Fruit fly (Drosophila melanogaster) whole organism, pupa: Measurements from ENCODE around the gene PGRP-SB2.

Experiments used
- CG10348 ChIP-seq: fragments of 200-800 bp; sonication (Bioruptor generic); IDR thresholded peaks from 2 replicates; pipeline ENCODE4 v1.3.6; 2022; ENCODE audit warnings: missing biosample characterization, missing genetic modification characterization
- CG12605 ChIP-seq: fragments of 200-800 bp; sonication (Bioruptor generic); IDR thresholded peaks from 2 replicates; pipeline ENCODE4 v1.3.6; 2022; ENCODE audit warnings: missing biosample characterization, missing genetic modification characterization
- CG13204 ChIP-seq: fragments of 200-800 bp; sonication (Bioruptor generic); optimal IDR thresholded peaks from 2 replicates; lab custom pipeline; 2018; ENCODE audit warnings: missing biosample characterization, mild to moderate bottlenecking, missing genetic modification characterization, moderate library complexity
- CG14655 ChIP-seq: fragments of 200-800 bp; sonication (Bioruptor generic); optimal IDR thresholded peaks from 3 replicates; lab custom pipeline; 2017; ENCODE audit warnings: mild to moderate bottlenecking, missing biosample characterization, missing genetic modification reagents, missing genetic modification characterization
- CG15710 ChIP-seq: fragments of 200-800 bp; sonication (Bioruptor generic); optimal IDR thresholded peaks from 2 replicates; lab custom pipeline; 2018; ENCODE audit warnings: missing biosample characterization, mild to moderate bottlenecking, missing genetic modification characterization, moderate library complexity
- CG17806 ChIP-seq: fragments of 200-800 bp; sonication (Bioruptor generic); optimal IDR thresholded peaks from 2 replicates; lab custom pipeline; 2018; ENCODE audit warnings: missing biosample characterization, mild to moderate bottlenecking, missing genetic modification characterization, moderate library complexity
- CG32121 ChIP-seq: fragments of 200-800 bp; sonication (Bioruptor generic); IDR thresholded peaks from 2 replicates; pipeline ENCODE4 v1.3.6; 2022; ENCODE audit warnings: missing biosample characterization, missing genetic modification characterization
- CG34367 ChIP-seq: fragments of 200-800 bp; sonication (Bioruptor generic); optimal IDR thresholded peaks from 2 replicates; lab custom pipeline; 2018; ENCODE audit warnings: missing biosample characterization, mild to moderate bottlenecking, missing genetic modification characterization
- CG4496 ChIP-seq: fragments of 200-800 bp; sonication (Bioruptor generic); IDR thresholded peaks from 3 replicates; pipeline ENCODE4 v1.3.6; 2022; ENCODE audit warnings: missing biosample characterization, missing genetic modification characterization
- CG8159 ChIP-seq: fragments of 200-800 bp; sonication (Bioruptor generic); optimal IDR thresholded peaks from 3 replicates; lab custom pipeline; 2018; ENCODE audit warnings: missing biosample characterization, mild to moderate bottlenecking, missing genetic modification characterization, moderate library complexity
- CG8301 ChIP-seq: fragments of 200-800 bp; sonication (Bioruptor generic); optimal IDR thresholded peaks from 2 replicates; lab custom pipeline; 2018; ENCODE audit warnings: missing biosample characterization, mild to moderate bottlenecking, missing genetic modification characterization
- CG9948 ChIP-seq: fragments of 200-800 bp; sonication (Bioruptor generic); optimal IDR thresholded peaks from 2 replicates; lab custom pipeline; 2018; ENCODE audit warnings: missing biosample characterization, mild to moderate bottlenecking, missing genetic modification characterization, moderate library complexity
- D1 ChIP-seq: fragments of 200-800 bp; sonication (Bioruptor generic); optimal IDR thresholded peaks from 2 replicates; lab custom pipeline; 2018; ENCODE audit warnings: missing biosample characterization, mild to moderate bottlenecking, missing genetic modification characterization, moderate library complexity
- EcR ChIP-seq: fragments of 200-800 bp; sonication (Bioruptor generic); optimal IDR thresholded peaks from 3 replicates; lab custom pipeline; 2019; ENCODE audit warnings: missing biosample characterization, missing genetic modification characterization, mild to moderate bottlenecking, moderate library complexity, missing genetic modification reagents
- Ets98B ChIP-seq: fragments of 200-800 bp; sonication (Bioruptor generic); IDR thresholded peaks from 2 replicates; pipeline ENCODE4 v1.3.6; 2022; ENCODE audit warnings: missing biosample characterization, missing genetic modification characterization
- Pif1A ChIP-seq: fragments of 200-800 bp; sonication (Bioruptor generic); optimal IDR thresholded peaks from 3 replicates; lab custom pipeline; 2016; ENCODE audit warnings: missing biosample characterization, missing genetic modification characterization
- Pif1B ChIP-seq: fragments of 200-800 bp; sonication (Bioruptor generic); optimal IDR thresholded peaks from 3 replicates; lab custom pipeline; 2016; ENCODE audit warnings: missing biosample characterization, missing genetic modification characterization
- Snoo ChIP-seq: fragments of 200-800 bp; sonication (Bioruptor generic); optimal IDR thresholded peaks from 3 replicates; lab custom pipeline; 2017; ENCODE audit warnings: missing biosample characterization, mild to moderate bottlenecking, missing genetic modification characterization, inconsistent platforms
- fd96Ca ChIP-seq: fragments of 200-800 bp; sonication (Bioruptor generic); IDR thresholded peaks from 3 replicates; pipeline ENCODE4 v1.3.6; 2022; ENCODE audit warnings: missing biosample characterization, missing genetic modification characterization
- gl ChIP-seq: fragments of 200-800 bp; sonication (Bioruptor generic); optimal IDR thresholded peaks from 2 replicates; lab custom pipeline; 2018; ENCODE audit warnings: missing biosample characterization, mild to moderate bottlenecking, missing genetic modification characterization
- rn ChIP-seq: fragments of 200-800 bp; sonication (Bioruptor generic); IDR thresholded peaks from 2 replicates; pipeline ENCODE4 v1.3.6; 2022; ENCODE audit warnings: missing biosample characterization, missing genetic modification characterization

The PGRP-SB2 gene

DNA sequence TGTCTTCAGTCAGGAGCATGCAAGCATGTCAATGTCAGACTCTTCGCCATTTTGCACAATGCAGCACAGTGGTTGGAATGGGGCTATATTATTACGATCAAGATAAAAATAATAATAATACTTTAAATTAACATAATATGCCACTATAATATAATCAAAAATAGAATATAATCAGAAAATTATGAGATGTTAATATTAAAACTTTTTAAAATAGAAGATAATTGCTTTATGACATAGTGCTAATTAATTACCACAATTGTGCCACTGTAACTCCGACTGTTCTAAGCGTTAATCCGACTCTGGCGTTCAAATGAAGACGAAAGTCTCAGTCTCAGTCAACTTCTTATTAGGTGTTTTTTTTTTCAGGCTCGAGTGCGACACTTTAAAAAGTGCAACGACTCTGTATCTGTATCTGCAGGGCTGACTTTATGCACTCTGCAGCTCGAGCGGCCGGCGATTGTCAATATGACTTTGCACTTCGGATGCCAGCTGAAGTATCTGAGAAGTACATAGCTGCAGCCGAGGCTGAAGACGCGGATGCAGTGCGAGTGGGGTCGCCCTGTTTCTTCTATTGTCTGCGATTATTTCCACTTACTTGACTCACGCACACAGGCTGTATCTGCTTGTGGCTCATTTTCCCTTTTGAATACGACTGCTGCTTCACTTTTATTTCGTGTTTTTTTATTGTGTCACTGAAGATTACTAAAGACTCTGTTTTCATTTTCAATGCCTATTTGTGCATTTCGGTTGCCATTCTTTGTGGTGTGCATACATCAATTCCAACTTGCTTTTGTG is 36.1 kb downstream of the PGRP-SB2 start:
- TF ChIP-seq CG10348 (GFP tag; lab: Robert Waterston, UW) (no peak), CG9948 (peak; percentile 78), Ets98B (no peak), rn (GFP tag; lab: Robert Waterston, UW) (no peak), CG32121 (GFP tag; lab: Robert Waterston, UW) (no peak), gl (tag; lab: Kevin White, UChicago) (no peak), CG8301 (peak; percentile 41), CG8159 (tag; lab: Kevin White, UChicago) (peak; percentile 78), CG13204 (GFP tag; lab: Kevin White, UChicago) (no peak), CG15710 (tag; lab: Kevin White, UChicago) (peak; percentile 79), Pif1B (peak; percentile 77), CG12605 (GFP tag; lab: Robert Waterston, UW) (no peak), D1 (tag; lab: Kevin White, UChicago) (no peak), CG4496 (GFP tag; lab: Robert Waterston, UW) (no peak), CG34367 (tag; lab: Kevin White, UChicago) (peak; percentile 77), Pif1A (peak; percentile 56), EcR (GFP tag; lab: Kevin White, UChicago) (peak; percentile 72), CG14655 (peak; percentile 78), Snoo (tag; lab: Kevin White, UChicago) (no peak), fd96Ca (no peak), CG17806 (tag; lab: Kevin White, UChicago) (peak; percentile 78)

dm6 chr3L:16765647-16766628 is 39.6 kb downstream of the PGRP-SB2 start, which contains the start of gene Nrt:
Gene Nrt, plus strand, starts transcription at chr3L:16766072.
- TF ChIP-seq rn (GFP tag; lab: Robert Waterston, UW) (no peak), Pif1A (peak; percentile 72), Snoo (tag; lab: Kevin White, UChicago) (peak; percentile 36), Pif1B (peak; percentile 69), fd96Ca (peak; percentile 8; the same call in 1 of the 3 replicates), CG12605 (GFP tag; lab: Robert Waterston, UW) (peak; percentile 86), CG15710 (tag; lab: Kevin White, UChicago) (peak; percentile 61), CG17806 (tag; lab: Kevin White, UChicago) (peak; percentile 67), CG14655 (peak; percentile 65), D1 (tag; lab: Kevin White, UChicago) (no peak), Ets98B (peak; percentile 60), gl (tag; lab: Kevin White, UChicago) (peak; percentile 47), CG4496 (GFP tag; lab: Robert Waterston, UW) (peak; percentile 63; the same call in 1 of the 3 replicates), CG13204 (GFP tag; lab: Kevin White, UChicago) (peak; percentile 29), CG10348 (GFP tag; lab: Robert Waterston, UW) (no peak), CG8301 (peak; percentile 64), CG8159 (tag; lab: Kevin White, UChicago) (peak; percentile 77), CG34367 (tag; lab: Kevin White, UChicago) (peak; percentile 68), CG9948 (peak; percentile 38), CG32121 (GFP tag; lab: Robert Waterston, UW) (peak; percentile 65; the same call in 1 of the 2 replicates), EcR (GFP tag; lab: Kevin White, UChicago) (peak; percentile 38)

- TF ChIP-seq CG8159 (tag; lab: Kevin White, UChicago) (no peak), rn (GFP tag; lab: Robert Waterston, UW) (no peak), Pif1B (no peak), fd96Ca (no peak), Ets98B (no peak), gl (tag; lab: Kevin White, UChicago) (no peak), CG15710 (tag; lab: Kevin White, UChicago) (no peak), CG12605 (GFP tag; lab: Robert Waterston, UW) (no peak), CG10348 (GFP tag; lab: Robert Waterston, UW) (no peak), Snoo (tag; lab: Kevin White, UChicago) (no peak), CG32121 (GFP tag; lab: Robert Waterston, UW) (no peak)
These were observed 40.6 kb downstream of the PGRP-SB2 start for dm6 chr3L:16766901-16767300.

DNA sequence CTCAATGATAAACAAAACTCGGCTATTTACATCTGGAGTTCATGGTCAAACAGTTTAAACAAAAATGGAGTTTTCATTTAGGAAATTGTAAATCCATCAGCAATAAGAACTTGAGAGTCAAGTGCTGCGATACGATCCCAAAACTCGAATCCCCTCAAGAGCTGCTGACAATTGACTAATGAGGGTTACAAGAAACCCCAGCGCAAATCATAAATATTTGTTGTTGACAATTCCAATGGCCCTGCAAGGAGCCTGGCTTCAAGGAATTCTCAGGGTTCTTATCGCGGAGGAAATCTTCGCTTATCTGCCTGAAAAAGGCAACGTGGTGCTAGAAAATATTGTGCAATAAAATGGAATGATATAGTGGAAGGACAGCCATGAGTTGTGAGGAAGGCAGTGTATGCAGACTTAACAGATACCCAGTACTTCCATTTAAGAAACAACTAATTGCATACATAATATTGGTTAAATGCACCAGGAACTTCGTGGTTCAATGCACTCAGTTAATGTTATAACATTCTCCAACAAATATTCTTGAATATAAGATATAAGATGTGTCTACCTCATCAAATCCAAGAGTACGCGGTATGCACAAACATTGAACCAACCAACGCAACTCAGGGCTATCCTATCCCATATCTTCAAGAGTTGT is 41.8 kb downstream of the PGRP-SB2 start:
- no peak for TF ChIP-seq gl (tag; lab: Kevin White, UChicago)
- no peak for TF ChIP-seq CG15710 (tag; lab: Kevin White, UChicago)
- TF ChIP-seq CG14655: peak; percentile 39
- no peak for TF ChIP-seq rn (GFP tag; lab: Robert Waterston, UW)
- no peak for TF ChIP-seq CG13204 (GFP tag; lab: Kevin White, UChicago)
- TF ChIP-seq CG9948: peak; percentile 5
- no peak for TF ChIP-seq Pif1A
- TF ChIP-seq CG34367 (tag; lab: Kevin White, UChicago): no peak
- no peak for TF ChIP-seq D1 (tag; lab: Kevin White, UChicago)
- peak; percentile 42 for TF ChIP-seq CG8159 (tag; lab: Kevin White, UChicago)
- TF ChIP-seq EcR (GFP tag; lab: Kevin White, UChicago): no peak
- peak; percentile 19 for TF ChIP-seq CG8301
- TF ChIP-seq CG10348 (GFP tag; lab: Robert Waterston, UW): no peak
- TF ChIP-seq Pif1B: no peak
- peak; percentile 38 for TF ChIP-seq CG17806 (tag; lab: Kevin White, UChicago)
- TF ChIP-seq CG32121 (GFP tag; lab: Robert Waterston, UW): no peak
